Worm (Caenorhabditis elegans): ENCODE data around the gene txt-13.

txt-13 gene

ce11 chrII:10527649-10528134, 42.7 kb upstream of the txt-13 start, which contains the start of gene mab-10:
Gene mab-10, plus strand, starts transcription at chrII:10528084.
- TF ChIP-seq aha-1 (tag; optimal IDR thresholded peaks at IDR 0.05) (no peak), nhr-11 (tag; optimal IDR thresholded peaks at IDR 0.05) (no peak), mef-2 (tag; optimal IDR thresholded peaks at IDR 0.05) (no peak), lin-14 (GFP tag; optimal IDR thresholded peaks at IDR 0.05) (peak; percentile 57), rnt-1 (tag; optimal IDR thresholded peaks at IDR 0.05) (peak; percentile 0), sptf-1 (tag; optimal IDR thresholded peaks at IDR 0.05) (no peak)

DNA sequence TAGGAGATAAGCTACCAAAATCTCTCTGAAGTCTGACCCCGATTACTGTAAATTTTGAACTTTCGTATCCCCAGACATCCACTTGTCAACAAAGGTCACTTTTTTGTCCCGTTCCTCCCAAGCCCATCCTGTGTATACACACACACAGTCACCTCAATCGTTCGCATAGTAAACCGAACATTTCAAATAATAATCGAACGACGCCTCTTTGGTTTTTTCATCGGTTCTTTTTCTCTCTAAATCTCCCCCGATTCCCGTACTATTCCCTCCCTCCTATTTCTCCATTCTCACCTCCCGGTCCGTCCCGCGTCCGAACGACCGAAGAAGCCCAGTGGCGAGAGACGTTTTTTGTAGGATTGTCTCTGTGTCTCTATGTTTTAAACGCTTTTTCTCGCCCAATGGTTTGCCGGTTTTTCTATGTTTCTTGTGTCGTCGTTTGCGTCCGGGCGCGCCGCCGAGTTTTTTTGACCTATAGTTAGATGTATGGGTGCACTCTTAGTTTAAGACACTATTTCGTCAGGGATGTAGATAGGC, 41.1 kb upstream of the txt-13 start:
- peak; percentile 31 for TF ChIP-seq blmp-1 (tag; optimal IDR thresholded peaks at IDR 0.05)
- no peak for TF ChIP-seq unc-130 (tag; optimal IDR thresholded peaks at IDR 0.05)
- no peak for TF ChIP-seq nhr-28 (tag; optimal IDR thresholded peaks at IDR 0.05)
- TF ChIP-seq nhr-12 (tag; optimal IDR thresholded peaks at IDR 0.05) = no peak
- no peak for TF ChIP-seq fkh-10 (GFP tag; optimal IDR thresholded peaks at IDR 0.05)
- TF ChIP-seq nhr-71 (tag; optimal IDR thresholded peaks at IDR 0.05) = no peak
- no peak for TF ChIP-seq ces-1 (GFP tag; optimal IDR thresholded peaks at IDR 0.05)
- no peak for TF ChIP-seq pqm-1 (tag; optimal IDR thresholded peaks at IDR 0.05)
- peak; percentile 12 for TF ChIP-seq lin-14 (GFP tag; optimal IDR thresholded peaks at IDR 0.05)
- no peak for TF ChIP-seq skn-1 (tag; optimal IDR thresholded peaks at IDR 0.05)
- TF ChIP-seq mab-9 (GFP tag; IDR thresholded peaks at IDR 0.05) = no peak
- TF ChIP-seq tbx-2 (tag; optimal IDR thresholded peaks at IDR 0.05) = no peak
- TF ChIP-seq lin-13 (GFP tag; optimal IDR thresholded peaks at IDR 0.05) = no peak
- no peak for TF ChIP-seq unc-62 (GFP tag; optimal IDR thresholded peaks at IDR 0.05)
- no peak for TF ChIP-seq fkh-4 (tag; optimal IDR thresholded peaks at IDR 0.05; ENCODE audit: borderline replicate concordance)
- no peak for TF ChIP-seq unc-86 (tag; optimal IDR thresholded peaks at IDR 0.05)

- TF ChIP-seq sup-37 (GFP tag; optimal IDR thresholded peaks at IDR 0.05) = no peak
These were observed 39.5 kb upstream of the txt-13 start for ce11 chrII:10530907-10531306.

DNA sequence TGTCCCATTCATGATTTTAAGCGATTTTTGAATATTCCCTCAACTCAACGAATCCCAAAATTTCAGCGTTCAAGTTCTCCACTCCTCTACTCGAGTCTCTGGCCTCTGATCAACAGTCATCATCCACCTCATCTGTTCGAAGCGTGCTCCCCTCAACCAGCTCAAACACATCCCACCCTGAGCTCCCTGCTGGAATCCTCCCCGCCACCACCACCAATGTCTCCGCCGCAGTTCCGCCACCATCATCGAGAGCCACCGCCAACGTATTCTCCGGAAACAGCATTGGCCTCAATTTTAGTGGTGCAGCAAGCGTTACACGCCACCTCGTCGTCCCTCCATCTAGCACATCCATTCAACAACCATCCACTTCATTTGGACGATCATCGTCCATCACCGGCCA, 38.8 kb upstream of the txt-13 start:
- no peak for TF ChIP-seq ceh-63 (GFP tag; optimal IDR thresholded peaks at IDR 0.05)
- no peak for TF ChIP-seq ets-5 (GFP tag; IDR thresholded peaks at IDR 0.05)
- no peak for TF ChIP-seq unc-62 (GFP tag; optimal IDR thresholded peaks at IDR 0.05)
- TF ChIP-seq pax-3 (tag; optimal IDR thresholded peaks at IDR 0.05) = no peak
- no peak for TF ChIP-seq C34B4.2 (tag; optimal IDR thresholded peaks at IDR 0.05)
- no peak for TF ChIP-seq egl-27 (tag; optimal IDR thresholded peaks at IDR 0.05)
- no peak for TF ChIP-seq pag-3 (tag; optimal IDR thresholded peaks at IDR 0.05; ENCODE audit: borderline replicate concordance, insufficient read depth)
- no peak for TF ChIP-seq dpl-1 (GFP tag; optimal IDR thresholded peaks at IDR 0.05)
- no peak for TF ChIP-seq sup-37 (GFP tag; optimal IDR thresholded peaks at IDR 0.05)
- TF ChIP-seq nhr-71 (tag; optimal IDR thresholded peaks at IDR 0.05) = no peak
- no peak for TF ChIP-seq ztf-11 (tag; optimal IDR thresholded peaks at IDR 0.05)
- TF ChIP-seq aha-1 (tag; optimal IDR thresholded peaks at IDR 0.05) = no peak
- TF ChIP-seq hlh-17 (GFP tag; optimal IDR thresholded peaks at IDR 0.05; ENCODE audit: borderline replicate concordance) = no peak
- TF ChIP-seq snu-23 (GFP tag; optimal IDR thresholded peaks at IDR 0.05) = no peak
- TF ChIP-seq fkh-10 (GFP tag; optimal IDR thresholded peaks at IDR 0.05) = no peak
- TF ChIP-seq Y116A8C.19 (tag; optimal IDR thresholded peaks at IDR 0.05; ENCODE audit: borderline replicate concordance) = no peak

ce11 chrII:10533985-10534384, 36.4 kb upstream of the txt-13 start:
- peak; percentile 34 for TF ChIP-seq nhr-85 (tag)
- no peak for TF ChIP-seq ceh-8 (GFP tag; optimal IDR thresholded peaks at IDR 0.05)
